Worm (Caenorhabditis elegans) whole organism, L1 larva: Measurements from ENCODE around the gene sftb-1.

ENCODE experiments used
- C04F5.9 ChIP-seq: sonication (generic microtip); optimal IDR thresholded peaks from 2 replicates; lab custom pipeline; 2016; ENCODE audit warnings: missing genetic modification characterization, missing compliant biosample characterization
- alr-1 ChIP-seq: fragments of 200-800 bp; sonication (Bioruptor generic); optimal IDR thresholded peaks from 2 replicates; lab custom pipeline; 2018; ENCODE audit warnings: borderline replicate concordance, mild to moderate bottlenecking, missing genetic modification characterization, missing compliant biosample characterization
- ceh-82 ChIP-seq, 3 experiments: fragments of 150-350 bp in 1 of 3; sonication (generic microtip) in 2 of 3; optimal IDR thresholded peaks; 2 replicates each; lab custom pipeline; 2014 to 2017; ENCODE audit warnings: missing biosample characterization in 3 of 3, missing genetic modification characterization in 3 of 3
- ceh-88 ChIP-seq: fragments of 200-800 bp; sonication (Bioruptor generic); IDR thresholded peaks from 2 replicates; pipeline ENCODE4 v1.3.6; 2022; ENCODE audit warnings: missing genetic modification characterization, missing compliant biosample characterization
- ces-1 ChIP-seq: fragments of 150-350 bp; optimal IDR thresholded peaks from 2 replicates; lab custom pipeline; 2014; ENCODE audit warnings: missing biosample characterization, missing genetic modification reagents, missing genetic modification characterization
- dpl-1 ChIP-seq, 3 experiments: fragments of 150-350 bp in 2 of 3; sonication (generic microtip) in 1 of 3; optimal IDR thresholded peaks; 2 replicates each; lab custom pipeline; 2014 to 2017; ENCODE audit warnings: missing biosample characterization in 3 of 3, missing genetic modification characterization in 3 of 3, missing genetic modification reagents in 3 of 3
- dsc-1 ChIP-seq: sonication (generic microtip); optimal IDR thresholded peaks from 2 replicates; lab custom pipeline; 2016; ENCODE audit warnings: mild to moderate bottlenecking, missing genetic modification characterization, missing compliant biosample characterization
- efl-1 ChIP-seq, 4 experiments: fragments of 150-350 bp; optimal IDR thresholded peaks in 3 of 4; peaks in 1 of 4; 1 replicate in 1 of 4; 2 replicates in 3 of 4; lab custom pipeline; 2014; ENCODE audit warnings: missing biosample characterization in 2 of 4, missing genetic modification characterization in 2 of 4, missing genetic modification reagents in 2 of 4
- ets-5 ChIP-seq: fragments of 200-800 bp; sonication (Bioruptor generic); IDR thresholded peaks from 2 replicates; pipeline ENCODE4 v1.3.6; 2022; ENCODE audit warnings: missing genetic modification characterization, missing compliant biosample characterization
- fkh-10 ChIP-seq: sonication (generic microtip); optimal IDR thresholded peaks from 2 replicates; lab custom pipeline; 2017; ENCODE audit warnings: missing biosample characterization, missing genetic modification reagents, missing genetic modification characterization
- fkh-8 ChIP-seq: sonication (generic microtip); optimal IDR thresholded peaks from 2 replicates; lab custom pipeline; 2016; ENCODE audit warnings: mild to moderate bottlenecking, missing genetic modification characterization, missing compliant biosample characterization
- irx-1 ChIP-seq: sonication (generic microtip); optimal IDR thresholded peaks from 2 replicates; lab custom pipeline; 2016; ENCODE audit warnings: missing genetic modification characterization, missing compliant biosample characterization
- lin-13 ChIP-seq: fragments of 150-350 bp; optimal IDR thresholded peaks from 2 replicates; lab custom pipeline; 2014; ENCODE audit warnings: missing biosample characterization, missing genetic modification reagents, missing genetic modification characterization
- lin-35 ChIP-seq, 2 experiments: fragments of 150-350 bp; optimal IDR thresholded peaks; 2 replicates each; lab custom pipeline; 2014; ENCODE audit warnings: missing biosample characterization in 2 of 2, missing genetic modification characterization in 2 of 2, missing genetic modification reagents in 2 of 2
- lir-3 ChIP-seq: sonication (generic microtip); optimal IDR thresholded peaks from 2 replicates; lab custom pipeline; 2016; ENCODE audit warnings: mild to moderate bottlenecking, missing genetic modification characterization, moderate library complexity, missing compliant biosample characterization; ENCODE audit not compliant: poor library complexity
- lsy-2 ChIP-seq, 2 experiments: fragments of 150-350 bp; optimal IDR thresholded peaks; 2 replicates each; lab custom pipeline; 2014; ENCODE audit warnings: missing biosample characterization in 2 of 2, missing genetic modification characterization in 2 of 2
- mab-9 ChIP-seq: fragments of 200-800 bp; sonication (Bioruptor generic); IDR thresholded peaks from 2 replicates; pipeline ENCODE4 v1.3.6; 2022; ENCODE audit warnings: missing genetic modification reagents, missing genetic modification characterization, missing compliant biosample characterization
- mef-2 ChIP-seq: fragments of 150-350 bp; optimal IDR thresholded peaks from 2 replicates; lab custom pipeline; 2014; ENCODE audit warnings: missing biosample characterization, missing genetic modification characterization
- nhr-12 ChIP-seq: sonication (generic microtip); optimal IDR thresholded peaks from 2 replicates; lab custom pipeline; 2017; ENCODE audit warnings: missing biosample characterization, missing genetic modification characterization
- nhr-19 ChIP-seq: fragments of 200-800 bp; sonication (Bioruptor generic); conservative IDR thresholded peaks from 2 replicates; pipeline ENCODE4 v1.3.6; 2022; ENCODE audit warnings: missing genetic modification characterization, missing compliant biosample characterization
- nhr-28 ChIP-seq: fragments of 150-350 bp; optimal IDR thresholded peaks from 2 replicates; lab custom pipeline; 2014; ENCODE audit warnings: missing biosample characterization, missing genetic modification characterization
- nhr-71 ChIP-seq: sonication (generic microtip); optimal IDR thresholded peaks from 2 replicates; lab custom pipeline; 2016; ENCODE audit warnings: mild to moderate bottlenecking, missing genetic modification characterization, moderate library complexity, missing compliant biosample characterization
- nhr-84 ChIP-seq: sonication (generic microtip); optimal IDR thresholded peaks from 2 replicates; lab custom pipeline; 2017; ENCODE audit warnings: missing biosample characterization, missing genetic modification characterization
- nhr-85 ChIP-seq: sonication (generic microtip); peaks from one replicate; lab custom pipeline; 2016; ENCODE audit warnings: missing genetic modification characterization, inconsistent platforms, missing compliant biosample characterization
- rnt-1 ChIP-seq: sonication (generic microtip); optimal IDR thresholded peaks from 2 replicates; lab custom pipeline; 2016; ENCODE audit warnings: mild to moderate bottlenecking, missing genetic modification characterization, moderate library complexity, missing compliant biosample characterization
- skn-1 ChIP-seq: fragments of 150-350 bp; optimal IDR thresholded peaks from 2 replicates; lab custom pipeline; 2014; ENCODE audit warnings: missing biosample characterization, missing genetic modification characterization
- snu-23 ChIP-seq: sonication (generic microtip); optimal IDR thresholded peaks from 2 replicates; lab custom pipeline; 2016; ENCODE audit warnings: missing genetic modification characterization, missing compliant biosample characterization
- sup-37 ChIP-seq: fragments of 200-800 bp; sonication (Bioruptor generic); optimal IDR thresholded peaks from 2 replicates; lab custom pipeline; 2018; ENCODE audit warnings: mild to moderate bottlenecking, missing genetic modification characterization, missing compliant biosample characterization
- swsn-7 ChIP-seq: sonication (generic microtip); optimal IDR thresholded peaks from 2 replicates; lab custom pipeline; 2016; ENCODE audit warnings: missing genetic modification characterization, missing compliant biosample characterization
- unc-130 ChIP-seq: fragments of 150-350 bp; optimal IDR thresholded peaks from 2 replicates; lab custom pipeline; 2017; ENCODE audit warnings: missing biosample characterization, missing genetic modification characterization, inconsistent platforms
- unc-30 ChIP-seq: sonication (generic microtip); optimal IDR thresholded peaks from 2 replicates; lab custom pipeline; 2017; ENCODE audit warnings: missing biosample characterization, missing genetic modification characterization
- unc-86 ChIP-seq: sonication (generic microtip); optimal IDR thresholded peaks from 2 replicates; lab custom pipeline; 2016; ENCODE audit warnings: missing genetic modification characterization, missing compliant biosample characterization
- unc-98 ChIP-seq: fragments of 200-800 bp; sonication (Bioruptor generic); IDR thresholded peaks from 2 replicates; pipeline ENCODE4 v1.3.6; 2022; ENCODE audit warnings: missing genetic modification characterization, missing compliant biosample characterization
- vab-15 ChIP-seq: sonication (generic microtip); optimal IDR thresholded peaks from 2 replicates; lab custom pipeline; 2017; ENCODE audit warnings: missing genotype, mild to moderate bottlenecking, missing genetic modification characterization, missing compliant biosample characterization
- xbp-1 ChIP-seq: sonication (generic microtip); optimal IDR thresholded peaks from 2 replicates; lab custom pipeline; 2016; ENCODE audit warnings: missing genetic modification characterization, missing compliant biosample characterization
- zip-4 ChIP-seq: fragments of 200-800 bp; sonication (Bioruptor generic); optimal IDR thresholded peaks from 2 replicates; lab custom pipeline; 2018; ENCODE audit warnings: mild to moderate bottlenecking, missing genetic modification characterization, moderate library complexity, missing compliant biosample characterization
- ztf-4 ChIP-seq: fragments of 150-350 bp; optimal IDR thresholded peaks from 2 replicates; lab custom pipeline; 2014; ENCODE audit warnings: missing biosample characterization, missing genetic modification characterization

sftb-1 gene

DNA sequence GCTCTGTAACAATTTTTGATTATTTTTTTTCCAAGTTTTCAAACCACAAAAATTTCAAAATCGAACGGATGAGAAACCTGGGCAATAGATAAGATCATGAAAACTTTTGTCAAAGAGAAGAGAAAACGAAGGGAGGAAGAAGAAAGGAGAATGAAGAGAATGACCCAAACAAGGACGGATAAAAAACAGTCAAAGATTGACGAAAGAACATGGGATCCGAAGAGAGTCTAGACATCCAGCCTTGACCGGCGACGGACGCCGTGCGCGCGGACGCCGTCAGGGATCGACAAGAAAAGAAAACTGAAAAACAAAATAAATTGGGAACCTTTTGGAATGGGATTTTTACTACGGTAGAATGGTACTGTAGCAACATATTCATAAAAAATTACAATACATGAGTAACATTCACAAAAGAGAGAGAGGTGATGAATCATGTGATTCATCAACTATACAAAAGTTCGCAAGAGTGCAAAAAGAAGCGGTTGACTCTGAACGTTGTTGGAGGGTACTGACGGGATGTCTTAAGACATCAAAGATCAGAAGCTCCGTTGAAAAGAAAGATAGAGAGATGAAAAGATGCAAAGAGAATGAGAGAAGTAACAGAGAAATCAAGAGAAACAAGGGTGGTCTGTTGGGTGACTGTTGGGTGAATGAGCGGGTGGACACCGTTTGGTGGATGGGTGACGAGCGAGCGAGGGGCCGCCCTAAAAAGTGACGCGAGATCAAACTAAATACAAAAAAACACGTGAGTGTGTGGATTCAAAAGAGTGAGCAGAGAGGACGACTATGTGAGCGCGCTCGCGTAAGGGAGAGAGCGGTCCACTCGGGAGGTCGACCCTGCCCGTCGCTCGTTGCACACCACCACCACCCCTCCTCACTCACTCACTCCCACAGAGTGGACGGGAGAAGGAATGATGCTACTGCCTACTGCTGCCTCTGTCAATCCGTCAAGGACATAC is 11.4 kb upstream of the sftb-1 start, which contains the start of gene sup-26 (continued):
- TF ChIP-seq nhr-28 (tag; lab: Kevin White, UChicago) (no peak), snu-23 (GFP tag; lab: Kevin White, UChicago) (peak; percentile 43), sup-37 (peak; percentile 19), nhr-71 (peak; percentile 68), zip-4 (peak; percentile 13), dsc-1 (peak; percentile 22), unc-98 (GFP tag; lab: Robert Waterston, UW) (no peak), nhr-85 (tag; lab: Kevin White, UChicago) (peak; percentile 90), nhr-19 (GFP tag; lab: Robert Waterston, UW) (0 out of 2 replicates have a peak, but pooled peaks have one; percentile 4), swsn-7 (peak; percentile 49), ztf-4 (tag; lab: Kevin White, UChicago) (no peak), xbp-1 (tag; lab: Kevin White, UChicago) (peak; percentile 17), ceh-82 (tag; optimal IDR thresholded peaks at IDR 0.05; lab: Kevin White, UChicago) (peak in 1 of 3 experiments; percentile 3), lin-13 (peak; percentile 23)

DNA sequence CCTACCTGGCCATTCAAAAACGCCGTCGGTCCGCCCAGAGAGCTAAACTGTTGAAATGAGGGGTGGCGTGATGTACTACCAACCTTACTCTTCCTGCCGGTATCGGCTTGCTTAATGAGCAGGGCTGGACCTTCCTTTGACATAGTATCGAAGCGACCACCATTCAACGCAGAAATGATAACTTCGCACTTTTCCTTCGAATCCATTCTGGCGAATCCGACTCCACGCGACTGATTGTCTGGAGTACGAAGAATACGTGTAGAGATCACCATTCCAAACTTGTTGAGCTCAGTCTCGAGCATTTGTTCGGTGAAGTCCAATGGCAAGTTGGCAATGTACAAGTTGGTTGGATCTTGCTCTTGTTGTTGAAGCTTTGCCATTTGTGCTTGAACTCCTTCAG is 9.1 kb upstream of the sftb-1 start:
- no peak for TF ChIP-seq fkh-8 (tag; lab: Kevin White, UChicago)
- TF ChIP-seq vab-15 (tag; lab: Kevin White, UChicago): no peak
- TF ChIP-seq efl-1 (optimal IDR thresholded peaks at IDR 0.05; lab: Kevin White, UChicago): no peak
- TF ChIP-seq efl-1 (GFP tag; optimal IDR thresholded peaks at IDR 0.05 in 1 of 2; lab: Kevin White, UChicago): peak in 1 of 2 experiments; percentile 92
- TF ChIP-seq, all 84 proteins: peak for 1

DNA sequence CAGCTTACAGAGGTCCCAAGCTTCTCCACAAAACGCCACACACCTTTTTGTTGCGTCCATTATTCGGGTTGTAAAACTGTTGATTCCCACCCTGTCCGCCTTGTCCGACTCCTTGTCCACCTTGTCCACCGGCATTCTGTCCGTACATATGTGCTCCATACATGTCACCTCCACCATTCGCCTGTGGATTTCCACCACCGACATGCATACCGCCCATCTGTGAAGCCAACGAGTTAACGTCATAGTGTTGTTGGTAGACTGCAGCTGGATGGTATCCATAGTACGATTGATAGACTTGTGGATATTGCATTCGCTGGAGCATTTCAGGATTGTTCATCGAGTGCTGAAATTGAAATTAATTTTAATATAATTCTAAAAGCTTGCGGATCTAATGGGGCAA is 8.7 kb upstream of the sftb-1 start:
- TF ChIP-seq alr-1 (tag; lab: Kevin White, UChicago) (no peak), lir-3 (no peak), irx-1 (tag; lab: Kevin White, UChicago) (no peak), vab-15 (tag; lab: Kevin White, UChicago) (no peak), nhr-84 (tag; lab: Kevin White, UChicago) (no peak), ztf-4 (tag; lab: Kevin White, UChicago) (no peak)

DNA sequence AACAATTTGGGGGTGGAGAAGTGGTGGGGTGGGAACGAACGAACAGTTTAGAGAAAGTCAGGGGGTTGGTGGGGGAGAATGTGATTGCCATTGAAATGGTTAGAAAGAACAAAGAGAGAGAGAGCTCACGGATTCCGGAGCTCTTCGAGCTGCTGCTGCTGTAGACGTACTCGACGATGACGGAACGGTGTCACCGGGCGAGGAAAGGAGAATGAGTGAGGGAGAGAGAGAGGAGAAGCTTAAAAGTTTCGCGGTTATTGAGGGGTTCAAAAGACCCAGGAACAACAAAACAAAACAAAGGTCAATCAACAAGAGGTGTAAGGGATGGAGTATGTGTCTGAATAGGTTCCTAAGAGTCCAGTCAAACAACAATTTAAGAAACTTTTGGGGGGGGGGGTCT is 7.2 kb upstream of the sftb-1 start:
- no peak for TF ChIP-seq nhr-85 (tag; lab: Kevin White, UChicago)
- no peak for TF ChIP-seq lin-35 (GFP tag; optimal IDR thresholded peaks at IDR 0.05; lab: Kevin White, UChicago)
- TF ChIP-seq lir-3: no peak
- TF ChIP-seq ceh-82 (tag; optimal IDR thresholded peaks at IDR 0.05; lab: Kevin White, UChicago): no peak
- TF ChIP-seq vab-15 (tag; lab: Kevin White, UChicago): no peak
- TF ChIP-seq ztf-4 (tag; lab: Kevin White, UChicago): no peak
- TF ChIP-seq irx-1 (tag; lab: Kevin White, UChicago): no peak
- no peak for TF ChIP-seq unc-86 (tag; lab: Kevin White, UChicago)
- TF ChIP-seq nhr-28 (tag; lab: Kevin White, UChicago): no peak
- TF ChIP-seq nhr-19 (GFP tag; lab: Robert Waterston, UW): no peak
- no peak for TF ChIP-seq rnt-1 (tag; lab: Kevin White, UChicago)
- TF ChIP-seq dpl-1 (GFP tag; optimal IDR thresholded peaks at IDR 0.05; lab: Kevin White, UChicago): no peak
- no peak for TF ChIP-seq ceh-88 (GFP tag; lab: Robert Waterston, UW)
- TF ChIP-seq nhr-12 (tag; lab: Kevin White, UChicago): no peak
- no peak for TF ChIP-seq mef-2 (tag; lab: Kevin White, UChicago)
- no peak for TF ChIP-seq mab-9
- TF ChIP-seq, all 84 proteins: peak for 0

DNA sequence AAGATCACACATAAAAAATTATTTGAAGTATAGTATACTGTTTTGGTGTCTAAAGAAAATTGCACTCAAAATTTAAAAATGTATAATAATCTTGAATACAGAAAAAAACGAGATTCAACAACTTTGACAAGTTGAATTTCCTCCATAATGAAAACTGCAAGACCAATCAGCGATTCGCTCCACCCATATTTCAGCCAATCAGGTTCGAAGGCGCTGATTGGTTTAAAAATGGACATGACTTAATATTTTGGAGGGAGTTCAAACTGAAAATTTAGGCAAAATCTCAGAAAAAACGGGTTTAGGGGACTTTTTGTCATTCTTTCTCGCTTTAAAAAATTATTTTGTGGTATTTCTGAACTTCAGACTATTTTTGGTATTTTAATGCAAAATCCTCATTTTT is 6.6 kb upstream of the sftb-1 start:
- TF ChIP-seq xbp-1 (tag; lab: Kevin White, UChicago) (peak; percentile 47), nhr-85 (tag; lab: Kevin White, UChicago) (peak; percentile 31), C04F5.9 (tag; lab: Kevin White, UChicago) (no peak), efl-1 (optimal IDR thresholded peaks at IDR 0.05; lab: Kevin White, UChicago) (peak in 1 of 2 experiments; percentile 38), efl-1 (GFP tag; optimal IDR thresholded peaks at IDR 0.05 in 1 of 2; lab: Kevin White, UChicago) (peak; percentile 54 to 96), ets-5 (GFP tag; lab: Robert Waterston, UW) (no peak), fkh-10 (no peak), lsy-2 (tag; optimal IDR thresholded peaks at IDR 0.05; lab: Kevin White, UChicago) (peak in 1 of 2 experiments; percentile 14), irx-1 (tag; lab: Kevin White, UChicago) (no peak), unc-130 (tag; lab: Kevin White, UChicago) (no peak), mab-9 (no peak), alr-1 (tag; lab: Kevin White, UChicago) (no peak), snu-23 (GFP tag; lab: Kevin White, UChicago) (no peak), lir-3 (no peak), skn-1 (tag; lab: Kevin White, UChicago) (no peak), ces-1 (GFP tag; lab: Kevin White, UChicago) (no peak), dpl-1 (GFP tag; optimal IDR thresholded peaks at IDR 0.05; lab: Kevin White, UChicago) (peak; percentile 14 to 55 (median 50)), unc-30 (tag; lab: Kevin White, UChicago) (no peak), mef-2 (tag; lab: Kevin White, UChicago) (no peak), ceh-82 (tag; optimal IDR thresholded peaks at IDR 0.05; lab: Kevin White, UChicago) (no peak)
